Fruit fly (Drosophila melanogaster) whole organism, prepupa: ENCODE measurements around the gene naz.

ENCODE experiments used
- CG10669 ChIP-seq: fragments of 200-800 bp; sonication (Bioruptor generic); optimal IDR thresholded peaks from 3 replicates; lab custom pipeline; 2018; ENCODE audit warnings: missing biosample characterization, mild to moderate bottlenecking, missing genetic modification characterization, moderate library complexity
- CG11294 ChIP-seq: fragments of 200-800 bp; sonication (Bioruptor generic); IDR thresholded peaks from 2 replicates; pipeline ENCODE4 v1.3.6; 2022; ENCODE audit warnings: missing biosample characterization, missing genetic modification characterization
- CG11762 ChIP-seq: fragments of 200-800 bp; sonication (Bioruptor generic); optimal IDR thresholded peaks from 3 replicates; lab custom pipeline; 2016; ENCODE audit warnings: missing biosample characterization, missing genetic modification characterization; ENCODE audit not compliant: insufficient read depth
- CG11902 ChIP-seq: fragments of 200-800 bp; sonication (Bioruptor generic); optimal IDR thresholded peaks from 3 replicates; lab custom pipeline; 2016; ENCODE audit warnings: missing biosample characterization, missing genetic modification characterization
- CG15336 ChIP-seq: fragments of 200-800 bp; sonication (Bioruptor generic); IDR thresholded peaks from 2 replicates; pipeline ENCODE4 v1.3.6; 2022; ENCODE audit warnings: missing biosample characterization, missing genetic modification characterization
- CG16779 ChIP-seq: fragments of 200-800 bp; sonication (Bioruptor generic); optimal IDR thresholded peaks from 3 replicates; lab custom pipeline; 2017; ENCODE audit warnings: missing biosample characterization, mild to moderate bottlenecking, missing genetic modification characterization
- CG3032 ChIP-seq: fragments of 200-800 bp; optimal IDR thresholded peaks from 2 replicates; lab custom pipeline; 2019; ENCODE audit warnings: missing biosample characterization, mild to moderate bottlenecking, missing genetic modification characterization, moderate library complexity
- CG31627 ChIP-seq: fragments of 200-800 bp; sonication (Bioruptor generic); optimal IDR thresholded peaks from 3 replicates; lab custom pipeline; 2016; ENCODE audit warnings: missing biosample characterization, missing genetic modification characterization
- CG34406 ChIP-seq: fragments of 200-800 bp; sonication (Bioruptor generic); optimal IDR thresholded peaks from 3 replicates; lab custom pipeline; 2016; ENCODE audit warnings: missing biosample characterization, missing genetic modification characterization
- CG3919 ChIP-seq: fragments of 200-800 bp; sonication (Bioruptor generic); optimal IDR thresholded peaks from 3 replicates; lab custom pipeline; 2016; ENCODE audit warnings: missing biosample characterization, missing genetic modification characterization
- CG4318 ChIP-seq: fragments of 200-800 bp; sonication (Bioruptor generic); optimal IDR thresholded peaks from 3 replicates; lab custom pipeline; 2017; ENCODE audit warnings: missing biosample characterization, mild to moderate bottlenecking, missing genetic modification characterization
- CG6163 ChIP-seq: fragments of 200-800 bp; sonication (Bioruptor generic); IDR thresholded peaks from 3 replicates; pipeline ENCODE4 v1.3.6; 2022; ENCODE audit warnings: missing biosample characterization, missing genetic modification characterization
- CG6276 ChIP-seq: fragments of 200-800 bp; sonication (Bioruptor generic); optimal IDR thresholded peaks from 2 replicates; lab custom pipeline; 2017; ENCODE audit warnings: missing biosample characterization, mild to moderate bottlenecking, missing genetic modification characterization
- CG6792 ChIP-seq: fragments of 200-800 bp; sonication (Bioruptor generic); optimal IDR thresholded peaks from 3 replicates; lab custom pipeline; 2016; ENCODE audit warnings: missing biosample characterization, missing genetic modification characterization
- CG6808 ChIP-seq: fragments of 200-800 bp; sonication (Bioruptor generic); optimal IDR thresholded peaks from 3 replicates; lab custom pipeline; 2017; ENCODE audit warnings: missing biosample characterization, missing genetic modification characterization, mild to moderate bottlenecking, moderate library complexity, missing genetic modification reagents
- CG6854 ChIP-seq: fragments of 200-800 bp; sonication (Bioruptor generic); optimal IDR thresholded peaks from 2 replicates; lab custom pipeline; 2017; ENCODE audit warnings: missing biosample characterization, mild to moderate bottlenecking, missing genetic modification characterization
- CG7368 ChIP-seq: fragments of 200-800 bp; sonication (Bioruptor generic); optimal IDR thresholded peaks from 3 replicates; lab custom pipeline; 2016; ENCODE audit warnings: missing biosample characterization, missing genetic modification characterization
- CG8119 ChIP-seq: fragments of 200-800 bp; sonication (Bioruptor generic); IDR thresholded peaks from 3 replicates; pipeline ENCODE4 v1.3.6; 2022; ENCODE audit warnings: missing biosample characterization, missing genetic modification characterization
- CG8319 ChIP-seq: fragments of 200-800 bp; sonication (Bioruptor generic); optimal IDR thresholded peaks from 3 replicates; lab custom pipeline; 2016; ENCODE audit warnings: missing biosample characterization, missing genetic modification characterization
- CG8632 ChIP-seq: fragments of 200-800 bp; sonication (Bioruptor generic); optimal IDR thresholded peaks from 3 replicates; lab custom pipeline; 2016; ENCODE audit warnings: missing biosample characterization, missing genetic modification characterization
- CG9139 ChIP-seq: fragments of 200-800 bp; sonication (Bioruptor generic); optimal IDR thresholded peaks from 3 replicates; lab custom pipeline; 2017; ENCODE audit warnings: missing biosample characterization, mild to moderate bottlenecking, missing genetic modification characterization
- Eip78C ChIP-seq: fragments of 200-800 bp; sonication (Bioruptor generic); peaks from one replicate; lab custom pipeline; 2016; ENCODE audit warnings: missing biosample characterization, missing genetic modification characterization
- Eip93F ChIP-seq: fragments of 200-800 bp; sonication (Bioruptor generic); optimal IDR thresholded peaks from 2 replicates; lab custom pipeline; 2016; ENCODE audit warnings: missing biosample characterization, mild to moderate bottlenecking, missing genetic modification characterization
- Ets21C ChIP-seq: fragments of 200-800 bp; sonication (Bioruptor generic); optimal IDR thresholded peaks from 3 replicates; lab custom pipeline; 2016; ENCODE audit warnings: missing biosample characterization, missing genetic modification characterization
- Ets96B ChIP-seq: fragments of 200-800 bp; optimal IDR thresholded peaks from 2 replicates; lab custom pipeline; 2019; ENCODE audit warnings: missing biosample characterization, mild to moderate bottlenecking, missing genetic modification characterization, moderate library complexity
- Hr38 ChIP-seq: sonication (Bioruptor generic); optimal IDR thresholded peaks from 2 replicates; lab custom pipeline; 2016; ENCODE audit warnings: missing biosample characterization, missing genetic modification characterization
- Hr39 ChIP-seq: fragments of 200-800 bp; sonication (Bioruptor generic); optimal IDR thresholded peaks from 2 replicates; lab custom pipeline; 2016; ENCODE audit warnings: missing biosample characterization, missing genetic modification characterization
- Lpt ChIP-seq: fragments of 200-800 bp; sonication (Bioruptor generic); optimal IDR thresholded peaks from 3 replicates; lab custom pipeline; 2016; ENCODE audit warnings: missing biosample characterization, missing genetic modification characterization
- Met ChIP-seq: fragments of 200-800 bp; sonication (Bioruptor generic); optimal IDR thresholded peaks from 3 replicates; lab custom pipeline; 2016; ENCODE audit warnings: missing biosample characterization, missing genetic modification characterization
- OdsH ChIP-seq: fragments of 200-800 bp; sonication (Bioruptor generic); optimal IDR thresholded peaks from 3 replicates; lab custom pipeline; 2016; ENCODE audit warnings: missing biosample characterization, missing genetic modification characterization
- Smox ChIP-seq: fragments of 200-800 bp; sonication (Bioruptor generic); optimal IDR thresholded peaks from 3 replicates; lab custom pipeline; 2016; ENCODE audit warnings: missing biosample characterization, missing genetic modification characterization
- Sox102F ChIP-seq: fragments of 200-800 bp; sonication (Bioruptor generic); optimal IDR thresholded peaks from 2 replicates; lab custom pipeline; 2016; ENCODE audit warnings: missing biosample characterization, mild to moderate bottlenecking, missing genetic modification characterization
- Sox14 ChIP-seq: fragments of 200-800 bp; sonication (Bioruptor generic); optimal IDR thresholded peaks from 3 replicates; lab custom pipeline; 2016; ENCODE audit warnings: missing biosample characterization, missing genetic modification characterization
- Sox15 ChIP-seq: fragments of 200-800 bp; sonication (Bioruptor generic); optimal IDR thresholded peaks from 3 replicates; lab custom pipeline; 2016; ENCODE audit warnings: missing biosample characterization, missing genetic modification characterization
- achi ChIP-seq: fragments of 200-800 bp; sonication (Bioruptor generic); optimal IDR thresholded peaks from 3 replicates; lab custom pipeline; 2016; ENCODE audit warnings: missing biosample characterization, missing genetic modification characterization
- acj6 ChIP-seq: fragments of 200-800 bp; sonication (Bioruptor generic); optimal IDR thresholded peaks from 3 replicates; lab custom pipeline; 2016; ENCODE audit warnings: missing biosample characterization, missing genetic modification characterization
- cyc ChIP-seq: fragments of 200-800 bp; sonication (Bioruptor generic); optimal IDR thresholded peaks from 3 replicates; lab custom pipeline; 2016; ENCODE audit warnings: missing biosample characterization, missing genetic modification characterization
- dac ChIP-seq: fragments of 200-800 bp; sonication (Bioruptor generic); optimal IDR thresholded peaks from 2 replicates; lab custom pipeline; 2017; ENCODE audit warnings: missing biosample characterization, mild to moderate bottlenecking, missing genetic modification characterization
- eg ChIP-seq: fragments of 200-800 bp; sonication (Bioruptor generic); IDR thresholded peaks from 3 replicates; pipeline ENCODE4 v1.3.6; 2022; ENCODE audit warnings: missing biosample characterization, missing genetic modification characterization
- esn ChIP-seq: fragments of 200-800 bp; sonication (Bioruptor generic); optimal IDR thresholded peaks from 2 replicates; lab custom pipeline; 2016; ENCODE audit warnings: missing biosample characterization, mild to moderate bottlenecking, missing genetic modification characterization, moderate library complexity
- fd59A ChIP-seq: fragments of 200-800 bp; sonication (Bioruptor generic); optimal IDR thresholded peaks from 2 replicates; lab custom pipeline; 2017; ENCODE audit warnings: missing biosample characterization, mild to moderate bottlenecking, missing genetic modification characterization, missing genetic modification reagents
- fd85E ChIP-seq: fragments of 200-800 bp; sonication (Bioruptor generic); optimal IDR thresholded peaks from 3 replicates; lab custom pipeline; 2016; ENCODE audit warnings: missing biosample characterization, missing genetic modification characterization
- fkh ChIP-seq: fragments of 200-800 bp; sonication (Bioruptor generic); optimal IDR thresholded peaks from 3 replicates; lab custom pipeline; 2017; ENCODE audit warnings: missing biosample characterization, mild to moderate bottlenecking, missing genetic modification characterization, moderate library complexity
- pdm3 ChIP-seq: fragments of 200-800 bp; sonication (Bioruptor generic); optimal IDR thresholded peaks from 3 replicates; lab custom pipeline; 2016; ENCODE audit warnings: missing biosample characterization, missing genetic modification characterization
- salr ChIP-seq, 2 experiments: fragments of 200-800 bp; sonication (Bioruptor generic); optimal IDR thresholded peaks; 3 replicates each; lab custom pipeline; 2016 to 2018; ENCODE audit warnings: missing biosample characterization in 2 of 2, missing genetic modification characterization in 2 of 2, mild to moderate bottlenecking in 1 of 2
- ss ChIP-seq, 2 experiments: fragments of 200-800 bp; sonication (Bioruptor generic); optimal IDR thresholded peaks; 2 replicates in 1 of 2; 3 replicates in 1 of 2; lab custom pipeline; 2017 to 2018; ENCODE audit warnings: mild to moderate bottlenecking in 2 of 2, missing biosample characterization in 2 of 2, missing genetic modification characterization in 2 of 2, moderate library complexity in 1 of 2
- svp ChIP-seq: fragments of 200-800 bp; sonication (Bioruptor generic); peaks from one replicate; lab custom pipeline; 2016; ENCODE audit warnings: missing biosample characterization, missing genetic modification characterization
- topi ChIP-seq: fragments of 200-800 bp; sonication (Bioruptor generic); optimal IDR thresholded peaks from 3 replicates; lab custom pipeline; 2016; ENCODE audit warnings: missing biosample characterization, missing genetic modification characterization
- vri ChIP-seq: fragments of 200-800 bp; sonication (Bioruptor generic); optimal IDR thresholded peaks from 3 replicates; lab custom pipeline; 2016; ENCODE audit warnings: missing biosample characterization, mild to moderate bottlenecking, missing genetic modification characterization

naz gene

dm6 chr3R:18296084-18296483, 32.7 kb downstream of the naz start:
- peak; percentile 8 for TF ChIP-seq vri (GFP tag; lab: Kevin White, UChicago)
- TF ChIP-seq CG34406 (GFP tag; lab: Kevin White, UChicago): no peak
- TF ChIP-seq CG16779: no peak
- TF ChIP-seq svp (GFP tag; lab: Kevin White, UChicago): peak; percentile 97
- TF ChIP-seq Eip78C (GFP tag; lab: Kevin White, UChicago): peak; percentile 40
- TF ChIP-seq Eip93F (GFP tag; lab: Kevin White, UChicago): peak; percentile 39
- peak; percentile 71 for TF ChIP-seq fkh (GFP tag; lab: Kevin White, UChicago)
- no peak for TF ChIP-seq CG6808 (GFP tag; lab: Kevin White, UChicago)
- no peak for TF ChIP-seq Lpt (GFP tag; lab: Kevin White, UChicago)
- TF ChIP-seq, all 60 proteins: peak for 5

dm6 chr3R:18295262-18295944, 33.3 kb downstream of the naz start:
- TF ChIP-seq CG6854 (GFP tag; lab: Kevin White, UChicago) (no peak), fd85E (GFP tag; lab: Kevin White, UChicago) (no peak), Met (GFP tag; lab: Kevin White, UChicago) (peak; percentile 11), ss (GFP tag; optimal IDR thresholded peaks at IDR 0.05; lab: Kevin White, UChicago) (peak in 1 of 2 experiments; percentile 28), CG8119 (GFP tag; lab: Robert Waterston, UW) (peak; percentile 45; the same call in 2 of the 3 replicates), OdsH (GFP tag; lab: Kevin White, UChicago) (peak; percentile 51), acj6 (GFP tag; lab: Kevin White, UChicago) (peak; percentile 37), Ets21C (GFP tag; lab: Kevin White, UChicago) (no peak), Hr39 (GFP tag; lab: Kevin White, UChicago) (no peak), CG31627 (GFP tag; lab: Kevin White, UChicago) (no peak), CG16779 (no peak), Smox (GFP tag; lab: Kevin White, UChicago) (peak; percentile 21), pdm3 (GFP tag; lab: Kevin White, UChicago) (no peak), CG11762 (GFP tag; lab: Kevin White, UChicago) (no peak), dac (GFP tag; lab: Kevin White, UChicago) (no peak), salr (GFP tag; optimal IDR thresholded peaks at IDR 0.05; lab: Kevin White, UChicago) (peak; percentile 22 to 24), Ets96B (peak; percentile 54), CG6276 (no peak), CG3919 (peak; percentile 38), esn (GFP tag; lab: Kevin White, UChicago) (peak; percentile 27), CG4318 (GFP tag; lab: Kevin White, UChicago) (no peak), CG6792 (GFP tag; lab: Kevin White, UChicago) (no peak), fkh (GFP tag; lab: Kevin White, UChicago) (no peak), Sox14 (GFP tag; lab: Kevin White, UChicago) (peak; percentile 48), CG10669 (GFP tag; lab: Kevin White, UChicago) (peak; percentile 40), Lpt (GFP tag; lab: Kevin White, UChicago) (peak; percentile 35), CG11294 (GFP tag; lab: Robert Waterston, UW) (no peak), CG6808 (GFP tag; lab: Kevin White, UChicago) (peak; percentile 52), CG8632 (GFP tag; lab: Kevin White, UChicago) (no peak), CG34406 (GFP tag; lab: Kevin White, UChicago) (peak; percentile 24), CG8319 (no peak), Sox102F (no peak), achi (GFP tag; lab: Kevin White, UChicago) (no peak), CG6163 (GFP tag; lab: Robert Waterston, UW) (no peak), CG11902 (GFP tag; lab: Kevin White, UChicago) (no peak), topi (GFP tag; lab: Kevin White, UChicago) (peak; percentile 3), CG15336 (peak; percentile 44), eg (GFP tag; lab: Robert Waterston, UW) (0 out of 3 replicates have a peak, but pooled peaks have one; percentile 18), Sox15 (GFP tag; lab: Kevin White, UChicago) (no peak), fd59A (GFP tag; lab: Kevin White, UChicago) (no peak), CG3032 (tag; lab: Kevin White, UChicago) (peak; percentile 28), Hr38 (GFP tag; lab: Kevin White, UChicago) (no peak), cyc (GFP tag; lab: Kevin White, UChicago) (no peak), CG9139 (GFP tag; lab: Kevin White, UChicago) (no peak), CG7368 (GFP tag; lab: Kevin White, UChicago) (no peak)
